Worm (Caenorhabditis elegans) whole organism, L2 larva: ENCODE measurements around the gene ykt-6.
A peak's percentile ranks its signal among the peaks of the same experiment; 100 is the strongest.

Experiments used
- C34F6.9 ChIP-seq: fragments of 150-350 bp; optimal IDR thresholded peaks from 2 replicates; lab custom pipeline; 2014; ENCODE audit warnings: missing biosample characterization, missing genetic modification characterization
- F13H6.1 ChIP-seq: sonication (generic microtip); optimal IDR thresholded peaks from 2 replicates; lab custom pipeline; 2016; ENCODE audit warnings: missing genetic modification characterization, missing compliant biosample characterization
- Y55F3AM.14 ChIP-seq: fragments of 200-800 bp; sonication (Bioruptor generic); optimal IDR thresholded peaks from 2 replicates; lab custom pipeline; 2018; ENCODE audit warnings: mild to moderate bottlenecking, missing genetic modification characterization, missing compliant biosample characterization
- ZK546.5 ChIP-seq: sonication (generic microtip); optimal IDR thresholded peaks from 2 replicates; lab custom pipeline; 2017; ENCODE audit warnings: missing biosample characterization, missing genetic modification characterization
- alr-1 ChIP-seq: fragments of 150-350 bp; optimal IDR thresholded peaks from 2 replicates; lab custom pipeline; 2014; ENCODE audit warnings: missing biosample characterization, missing genetic modification characterization
- aly-2 ChIP-seq: fragments of 150-350 bp; optimal IDR thresholded peaks from 2 replicates; lab custom pipeline; 2014; ENCODE audit warnings: missing biosample characterization, missing genetic modification characterization
- ama-1 ChIP-seq: fragments of 150-350 bp; optimal IDR thresholded peaks from 2 replicates; lab custom pipeline; 2018; ENCODE audit warnings: inconsistent platforms
- ceh-16 ChIP-seq: fragments of 150-350 bp; optimal IDR thresholded peaks from 2 replicates; lab custom pipeline; 2014; ENCODE audit warnings: missing biosample characterization, missing genetic modification characterization
- ceh-82 ChIP-seq: fragments of 150-350 bp; optimal IDR thresholded peaks from 2 replicates; lab custom pipeline; 2014; ENCODE audit warnings: missing biosample characterization, missing genetic modification characterization
- crh-2 ChIP-seq: sonication (generic microtip); optimal IDR thresholded peaks from 2 replicates; lab custom pipeline; 2017; ENCODE audit warnings: missing biosample characterization, missing genetic modification characterization
- dmd-4 ChIP-seq: sonication (generic microtip); optimal IDR thresholded peaks from 2 replicates; lab custom pipeline; 2017; ENCODE audit warnings: missing biosample characterization, missing genetic modification characterization
- egl-27 ChIP-seq: sonication (generic microtip); optimal IDR thresholded peaks from 3 replicates; lab custom pipeline; 2017; ENCODE audit warnings: missing biosample characterization, missing genetic modification reagents, missing genetic modification characterization
- elt-3 ChIP-seq: sonication (generic microtip); optimal IDR thresholded peaks from 2 replicates; lab custom pipeline; 2017; ENCODE audit warnings: missing biosample characterization, missing genetic modification characterization
- fos-1 ChIP-seq: fragments of 150-350 bp; optimal IDR thresholded peaks from 2 replicates; lab custom pipeline; 2014; ENCODE audit warnings: missing biosample characterization, missing genetic modification characterization
- gmeb-1 ChIP-seq: fragments of 150-350 bp; optimal IDR thresholded peaks from 2 replicates; lab custom pipeline; 2014; ENCODE audit warnings: missing biosample characterization, missing genetic modification characterization
- lin-39 ChIP-seq: fragments of 150-350 bp; optimal IDR thresholded peaks from 2 replicates; lab custom pipeline; 2014; ENCODE audit warnings: missing biosample characterization, missing genetic modification reagents, missing genetic modification characterization
- lsy-2 ChIP-seq, 2 experiments: fragments of 150-350 bp in 1 of 2; sonication (generic microtip) in 1 of 2; optimal IDR thresholded peaks; 2 replicates each; lab custom pipeline; 2014 to 2017; ENCODE audit warnings: missing biosample characterization in 2 of 2, missing genetic modification characterization in 2 of 2
- mab-5 ChIP-seq: fragments of 150-350 bp; optimal IDR thresholded peaks from 2 replicates; lab custom pipeline; 2014; ENCODE audit warnings: missing biosample characterization, missing genetic modification characterization
- mbf-1 ChIP-seq: sonication (generic microtip); optimal IDR thresholded peaks from 2 replicates; lab custom pipeline; 2017; ENCODE audit warnings: missing biosample characterization, missing genetic modification characterization
- mdl-1 ChIP-seq, 2 experiments: fragments of 150-350 bp in 1 of 2; sonication (generic microtip) in 1 of 2; optimal IDR thresholded peaks; 2 replicates each; lab custom pipeline; 2017; ENCODE audit warnings: missing biosample characterization in 2 of 2, missing genetic modification characterization in 2 of 2
- nhr-11 ChIP-seq: fragments of 150-350 bp; optimal IDR thresholded peaks from 2 replicates; lab custom pipeline; 2014; ENCODE audit warnings: missing biosample characterization, missing genetic modification characterization
- nhr-21 ChIP-seq: fragments of 150-350 bp; optimal IDR thresholded peaks from 2 replicates; lab custom pipeline; 2014; ENCODE audit warnings: missing biosample characterization, missing genetic modification characterization
- nhr-23 ChIP-seq: fragments of 150-350 bp; optimal IDR thresholded peaks from 2 replicates; lab custom pipeline; 2014; ENCODE audit warnings: missing biosample characterization, missing genetic modification reagents, missing genetic modification characterization
- nhr-25 ChIP-seq: fragments of 150-350 bp; sonication (generic microtip); optimal IDR thresholded peaks from 3 replicates; lab custom pipeline; 2014; ENCODE audit warnings: missing biosample characterization, missing genetic modification characterization
- nhr-6 ChIP-seq: fragments of 150-350 bp; optimal IDR thresholded peaks from 2 replicates; lab custom pipeline; 2014; ENCODE audit warnings: missing biosample characterization, missing genetic modification characterization
- skn-1 ChIP-seq: sonication (generic microtip); optimal IDR thresholded peaks from 2 replicates; lab custom pipeline; 2017; ENCODE audit warnings: missing biosample characterization, missing genetic modification characterization
- sma-3 ChIP-seq: sonication (generic microtip); optimal IDR thresholded peaks from 2 replicates; lab custom pipeline; 2016; ENCODE audit warnings: missing genetic modification reagents, missing genetic modification characterization, missing compliant biosample characterization
- sma-9 ChIP-seq, 2 experiments: fragments of 150-350 bp in 1 of 2; sonication (generic microtip) in 1 of 2; optimal IDR thresholded peaks; 2 replicates each; lab custom pipeline; 2014 to 2016; ENCODE audit warnings: missing genetic modification characterization in 2 of 2, mild to moderate bottlenecking in 1 of 2, missing biosample characterization in 1 of 2, missing compliant biosample characterization in 1 of 2, missing genetic modification reagents in 1 of 2, moderate library complexity in 1 of 2
- snpc-4 ChIP-seq: fragments of 150-350 bp; optimal IDR thresholded peaks from 2 replicates; lab custom pipeline; 2014; ENCODE audit warnings: missing biosample characterization, missing genetic modification characterization
- unc-39 ChIP-seq: fragments of 150-350 bp; optimal IDR thresholded peaks from 2 replicates; lab custom pipeline; 2014; ENCODE audit warnings: missing biosample characterization, missing genetic modification characterization
- unc-55 ChIP-seq: fragments of 150-350 bp; sonication (generic microtip); optimal IDR thresholded peaks from 3 replicates; lab custom pipeline; 2014; ENCODE audit warnings: missing biosample characterization, missing genetic modification reagents, missing genetic modification characterization
- unc-62 ChIP-seq: fragments of 150-350 bp; optimal IDR thresholded peaks from 2 replicates; lab custom pipeline; 2014; ENCODE audit warnings: missing biosample characterization, missing genetic modification reagents, missing genetic modification characterization
- ztf-1 ChIP-seq: fragments of 200-800 bp; sonication (Bioruptor generic); conservative IDR thresholded peaks from 2 replicates; pipeline ENCODE4 v1.3.6; 2022; ENCODE audit warnings: missing genetic modification characterization, missing compliant biosample characterization
- ztf-4 ChIP-seq: fragments of 150-350 bp; optimal IDR thresholded peaks from 2 replicates; lab custom pipeline; 2014; ENCODE audit warnings: missing biosample characterization, missing genetic modification characterization

The ykt-6 gene

DNA sequence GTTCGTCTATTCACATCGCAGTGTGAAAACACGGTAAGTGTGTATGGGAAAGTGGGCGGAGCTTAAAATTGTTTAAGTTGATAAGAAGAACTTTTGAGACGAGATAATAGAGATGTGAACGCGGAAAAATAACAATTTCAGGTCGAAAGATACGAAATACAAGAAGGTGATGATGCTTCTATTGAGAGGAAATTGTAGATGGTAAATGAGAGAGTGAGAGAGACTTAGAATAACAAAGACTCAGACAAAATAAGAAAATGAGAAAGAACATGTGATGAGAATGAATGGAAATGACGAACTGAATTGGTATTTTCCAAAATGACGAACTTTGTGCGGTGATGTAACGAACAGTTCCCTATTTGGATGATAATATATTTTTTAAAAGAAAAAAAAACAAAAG, 16.3 kb downstream of the ykt-6 start:
- TF ChIP-seq nhr-25 (tag; lab: Kevin White, UChicago), result peak; percentile 13
- no peak for TF ChIP-seq unc-62 (GFP tag; lab: Kevin White, UChicago)
- peak; percentile 12 for TF ChIP-seq sma-3 (GFP tag; lab: Kevin White, UChicago)

DNA sequence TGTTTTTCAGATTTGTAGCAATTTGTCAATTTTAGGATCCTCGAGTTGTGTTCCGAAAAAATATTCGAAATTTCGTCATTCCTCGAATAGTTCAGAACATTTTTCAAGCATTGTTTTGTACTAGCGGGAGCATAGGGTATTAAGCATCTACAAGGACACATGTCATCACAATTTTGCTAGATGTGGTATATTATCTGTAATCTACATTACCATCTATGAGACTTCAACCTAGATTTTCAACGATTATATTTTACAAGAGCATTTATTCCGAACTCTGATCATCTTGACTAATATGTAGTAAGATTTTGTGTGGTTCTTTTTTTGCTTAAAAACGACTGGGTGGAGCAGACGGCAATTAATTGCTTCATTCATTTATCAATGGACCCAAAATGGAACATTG, 24.4 kb downstream of the ykt-6 start:
- TF ChIP-seq dmd-4 (tag; lab: Kevin White, UChicago) (no peak), skn-1 (tag; lab: Kevin White, UChicago) (no peak), ama-1 (lab: Kevin White, UChicago) (no peak), egl-27 (no peak), sma-9 (GFP tag; optimal IDR thresholded peaks at IDR 0.05; lab: Kevin White, UChicago) (no peak), sma-9 (tag; optimal IDR thresholded peaks at IDR 0.05; lab: Kevin White, UChicago) (no peak)

DNA sequence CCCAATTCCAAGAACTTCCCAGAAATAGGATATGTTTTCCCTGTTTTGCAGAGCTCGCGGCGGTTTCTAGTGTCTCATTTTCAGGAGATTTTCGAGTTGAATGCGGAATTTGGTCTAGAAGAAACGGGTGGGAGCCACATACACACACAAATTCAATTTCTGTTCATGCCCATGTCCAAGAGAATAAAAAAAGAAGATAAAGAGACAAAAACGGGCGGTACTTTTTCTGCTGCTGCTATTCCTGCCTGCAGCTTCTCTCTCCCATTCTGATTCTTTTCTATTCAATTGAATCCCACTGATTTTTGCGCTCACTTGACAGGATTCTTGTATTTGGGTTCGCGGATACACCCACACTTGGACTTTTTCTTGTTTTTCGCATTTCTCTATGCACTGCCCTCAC, 24.8 kb downstream of the ykt-6 start:
- no peak for TF ChIP-seq unc-55 (GFP tag; lab: Kevin White, UChicago)
- no peak for TF ChIP-seq ztf-4 (tag; lab: Kevin White, UChicago)
- no peak for TF ChIP-seq unc-39 (tag; lab: Kevin White, UChicago)
- no peak for TF ChIP-seq lsy-2 (tag; optimal IDR thresholded peaks at IDR 0.05; lab: Kevin White, UChicago)
- TF ChIP-seq ztf-1 (GFP tag; lab: Robert Waterston, UW), result no peak
- TF ChIP-seq fos-1 (tag; lab: Kevin White, UChicago), result no peak
- no peak for TF ChIP-seq unc-62 (GFP tag; lab: Kevin White, UChicago)
- no peak for TF ChIP-seq skn-1 (tag; lab: Kevin White, UChicago)
- TF ChIP-seq aly-2, result no peak
- TF ChIP-seq nhr-11 (tag; lab: Kevin White, UChicago), result no peak
- no peak for TF ChIP-seq ceh-16 (tag; lab: Kevin White, UChicago)
- TF ChIP-seq nhr-6 (tag; lab: Kevin White, UChicago), result no peak
- TF ChIP-seq crh-2 (tag; lab: Kevin White, UChicago), result no peak
- TF ChIP-seq nhr-21 (tag; lab: Kevin White, UChicago), result no peak
- no peak for TF ChIP-seq ama-1 (lab: Kevin White, UChicago)
- no peak for TF ChIP-seq mbf-1
- TF ChIP-seq ZK546.5 (tag; lab: Kevin White, UChicago), result no peak
- no peak for TF ChIP-seq mab-5

- TF ChIP-seq unc-39 (tag; lab: Kevin White, UChicago) (no peak), unc-62 (GFP tag; lab: Kevin White, UChicago) (no peak), C34F6.9 (tag; lab: Kevin White, UChicago) (no peak), elt-3 (no peak), Y55F3AM.14 (GFP tag; lab: Kevin White, UChicago) (no peak), ama-1 (lab: Kevin White, UChicago) (no peak)
- TF ChIP-seq, all 48 proteins: peak for 0
Measured at ce11 chrIII:7258931-7259330, 28.5 kb downstream of the ykt-6 start, which contains the start of gene B0361.4. TSS of gene B0361.4 (plus strand) at chrIII:7258991.

DNA sequence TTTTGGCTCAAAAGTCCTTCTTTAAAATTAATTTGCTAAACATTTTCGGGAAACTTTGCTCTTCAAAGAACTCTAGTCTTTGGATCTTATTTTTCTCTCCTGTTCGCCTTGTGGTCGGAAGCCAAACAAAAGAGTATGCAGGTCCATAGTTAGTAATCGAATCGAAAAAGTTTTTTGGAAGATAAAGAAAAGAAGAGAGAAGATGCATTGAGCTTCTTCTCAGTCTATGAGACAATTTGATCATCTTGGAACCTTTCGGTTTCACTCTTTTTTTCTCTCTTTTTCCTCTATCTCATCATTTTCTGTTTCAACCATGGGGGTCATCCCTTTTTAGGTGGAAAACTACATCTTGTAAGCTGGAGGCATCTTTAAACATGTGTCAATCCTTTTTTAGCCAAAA, 33.7 kb downstream of the ykt-6 start:
- TF ChIP-seq mbf-1, result no peak
- no peak for TF ChIP-seq nhr-21 (tag; lab: Kevin White, UChicago)
- no peak for TF ChIP-seq dmd-4 (tag; lab: Kevin White, UChicago)
- TF ChIP-seq nhr-11 (tag; lab: Kevin White, UChicago), result no peak
- TF ChIP-seq egl-27, result no peak
- peak in 1 of 2 experiments; percentile 21 for TF ChIP-seq lsy-2 (tag; optimal IDR thresholded peaks at IDR 0.05; lab: Kevin White, UChicago)
- peak; percentile 41 for TF ChIP-seq sma-9 (GFP tag; optimal IDR thresholded peaks at IDR 0.05; lab: Kevin White, UChicago)
- no peak for TF ChIP-seq sma-9 (tag; optimal IDR thresholded peaks at IDR 0.05; lab: Kevin White, UChicago)
- no peak for TF ChIP-seq C34F6.9 (tag; lab: Kevin White, UChicago)
- no peak for TF ChIP-seq snpc-4 (tag; lab: Kevin White, UChicago)
- no peak for TF ChIP-seq alr-1 (tag; lab: Kevin White, UChicago)
- TF ChIP-seq F13H6.1 (tag; lab: Kevin White, UChicago), result no peak
- no peak for TF ChIP-seq ZK546.5 (tag; lab: Kevin White, UChicago)
- TF ChIP-seq nhr-23 (tag; lab: Kevin White, UChicago), result no peak
- no peak for TF ChIP-seq lin-39 (tag; lab: Kevin White, UChicago)

- TF ChIP-seq mbf-1 (no peak), F13H6.1 (tag; lab: Kevin White, UChicago) (no peak), ztf-1 (GFP tag; lab: Robert Waterston, UW) (no peak), gmeb-1 (tag; lab: Kevin White, UChicago) (no peak), Y55F3AM.14 (GFP tag; lab: Kevin White, UChicago) (no peak), unc-55 (GFP tag; lab: Kevin White, UChicago) (no peak), ztf-4 (tag; lab: Kevin White, UChicago) (no peak), mdl-1 (tag; optimal IDR thresholded peaks at IDR 0.05; lab: Kevin White, UChicago) (no peak), ceh-82 (tag; lab: Kevin White, UChicago) (no peak)
- TF ChIP-seq, all 48 proteins: peak for 0
Measured at ce11 chrIII:7247740-7248139, 39.7 kb downstream of the ykt-6 start, which contains the start of gene zmp-6. TSS of gene zmp-6 (minus strand) at chrIII:7247840.
